Worm (Caenorhabditis elegans) whole organism, L1 larva: ENCODE results near the gene aqp-12.

Source experiments
- C34B4.2 ChIP-seq: sonication (generic microtip); optimal IDR thresholded peaks from 2 replicates; lab custom pipeline; 2017; ENCODE audit warnings: mild to moderate bottlenecking, missing genetic modification characterization, missing compliant biosample characterization
- Y116A8C.19 ChIP-seq: sonication (generic microtip); optimal IDR thresholded peaks from 2 replicates; lab custom pipeline; 2016; ENCODE audit warnings: missing compliant biosample characterization, missing genetic modification characterization, borderline replicate concordance
- aly-2 ChIP-seq: fragments of 150-350 bp; optimal IDR thresholded peaks from 2 replicates; lab custom pipeline; 2014; ENCODE audit warnings: missing biosample characterization, missing genetic modification characterization
- blmp-1 ChIP-seq: fragments of 150-350 bp; optimal IDR thresholded peaks from 2 replicates; lab custom pipeline; 2014; ENCODE audit warnings: missing biosample characterization, missing genetic modification characterization
- ceh-63 ChIP-seq: fragments of 200-800 bp; sonication (Bioruptor generic); optimal IDR thresholded peaks from 2 replicates; lab custom pipeline; 2018; ENCODE audit warnings: mild to moderate bottlenecking, missing genetic modification characterization, missing compliant biosample characterization
- ceh-8 ChIP-seq: fragments of 200-800 bp; sonication (Bioruptor generic); optimal IDR thresholded peaks from 2 replicates; lab custom pipeline; 2018; ENCODE audit warnings: mild to moderate bottlenecking, missing genetic modification characterization, moderate library complexity, missing compliant biosample characterization
- ceh-82 ChIP-seq, 3 experiments: fragments of 150-350 bp in 1 of 3; sonication (generic microtip) in 2 of 3; optimal IDR thresholded peaks; 2 replicates each; lab custom pipeline; 2014 to 2017; ENCODE audit warnings: missing biosample characterization in 3 of 3, missing genetic modification characterization in 3 of 3
- efl-1 ChIP-seq, 4 experiments: fragments of 150-350 bp; optimal IDR thresholded peaks in 3 of 4; peaks in 1 of 4; 1 replicate in 1 of 4; 2 replicates in 3 of 4; lab custom pipeline; 2014; ENCODE audit warnings: missing biosample characterization in 2 of 4, missing genetic modification characterization in 2 of 4, missing genetic modification reagents in 2 of 4
- egl-13 ChIP-seq: sonication (generic microtip); optimal IDR thresholded peaks from 2 replicates; lab custom pipeline; 2016; ENCODE audit warnings: missing genotype, missing genetic modification reagents, missing genetic modification characterization, missing compliant biosample characterization
- egl-27 ChIP-seq, 2 experiments: fragments of 150-350 bp in 1 of 2; sonication (generic microtip); optimal IDR thresholded peaks; 3 replicates each; lab custom pipeline; 2017 to 2018; ENCODE audit warnings: missing biosample characterization in 2 of 2, missing genetic modification characterization in 2 of 2, missing genetic modification reagents in 2 of 2
- elt-2 ChIP-seq: sonication (generic microtip); optimal IDR thresholded peaks from 2 replicates; lab custom pipeline; 2016; ENCODE audit warnings: missing genetic modification characterization, mild to moderate bottlenecking, inconsistent platforms, missing compliant biosample characterization, missing genetic modification reagents
- elt-3 ChIP-seq, 6 experiments: fragments of 150-350 bp in 1 of 6; sonication (generic microtip); optimal IDR thresholded peaks; 2 replicates each; lab custom pipeline; 2017 to 2018; ENCODE audit warnings: missing biosample characterization in 6 of 6, missing genetic modification characterization in 6 of 6, inconsistent platforms in 1 of 6
- fkh-8 ChIP-seq: sonication (generic microtip); optimal IDR thresholded peaks from 2 replicates; lab custom pipeline; 2016; ENCODE audit warnings: mild to moderate bottlenecking, missing genetic modification characterization, missing compliant biosample characterization
- grh-1 ChIP-seq: fragments of 200-800 bp; sonication (Bioruptor generic); IDR thresholded peaks from 2 replicates; pipeline ENCODE4 v1.3.6; 2022; ENCODE audit warnings: missing genetic modification reagents, missing genetic modification characterization, missing compliant biosample characterization
- hpl-2 ChIP-seq: fragments of 150-350 bp; optimal IDR thresholded peaks from 2 replicates; lab custom pipeline; 2014; ENCODE audit warnings: missing biosample characterization, missing genetic modification reagents, missing genetic modification characterization
- isw-1 ChIP-seq: fragments of 200-800 bp; sonication (Bioruptor generic); IDR thresholded peaks from 2 replicates; pipeline ENCODE4 v1.3.6; 2022; ENCODE audit warnings: missing genetic modification characterization, missing compliant biosample characterization
- lin-14 ChIP-seq: fragments of 200-800 bp; sonication (Bioruptor generic); optimal IDR thresholded peaks from 2 replicates; lab custom pipeline; 2018; ENCODE audit warnings: mild to moderate bottlenecking, missing genetic modification characterization, moderate library complexity, missing compliant biosample characterization
- lsy-2 ChIP-seq, 2 experiments: fragments of 150-350 bp; optimal IDR thresholded peaks; 2 replicates each; lab custom pipeline; 2014; ENCODE audit warnings: missing biosample characterization in 2 of 2, missing genetic modification characterization in 2 of 2
- mab-9 ChIP-seq: fragments of 200-800 bp; sonication (Bioruptor generic); IDR thresholded peaks from 2 replicates; pipeline ENCODE4 v1.3.6; 2022; ENCODE audit warnings: missing genetic modification reagents, missing genetic modification characterization, missing compliant biosample characterization
- mdl-1 ChIP-seq, 2 experiments: fragments of 150-350 bp; optimal IDR thresholded peaks; 2 replicates each; lab custom pipeline; 2014 to 2017; ENCODE audit warnings: missing biosample characterization in 2 of 2, missing genetic modification characterization in 2 of 2, inconsistent platforms in 1 of 2
- mef-2 ChIP-seq: fragments of 150-350 bp; optimal IDR thresholded peaks from 2 replicates; lab custom pipeline; 2014; ENCODE audit warnings: missing biosample characterization, missing genetic modification characterization
- mep-1 ChIP-seq: fragments of 150-350 bp; optimal IDR thresholded peaks from 2 replicates; lab custom pipeline; 2014; ENCODE audit warnings: missing biosample characterization, missing genetic modification characterization
- nhr-11 ChIP-seq: fragments of 150-350 bp; optimal IDR thresholded peaks from 2 replicates; lab custom pipeline; 2014; ENCODE audit warnings: missing biosample characterization, missing genetic modification characterization
- nhr-12 ChIP-seq: sonication (generic microtip); optimal IDR thresholded peaks from 2 replicates; lab custom pipeline; 2017; ENCODE audit warnings: missing biosample characterization, missing genetic modification characterization
- nhr-20 ChIP-seq: sonication (generic microtip); optimal IDR thresholded peaks from 2 replicates; lab custom pipeline; 2016; ENCODE audit warnings: mild to moderate bottlenecking, missing genetic modification characterization, missing compliant biosample characterization
- nhr-237 ChIP-seq: fragments of 150-350 bp; optimal IDR thresholded peaks from 2 replicates; lab custom pipeline; 2014; ENCODE audit warnings: missing biosample characterization, missing genetic modification characterization
- nhr-71 ChIP-seq: sonication (generic microtip); optimal IDR thresholded peaks from 2 replicates; lab custom pipeline; 2016; ENCODE audit warnings: mild to moderate bottlenecking, missing genetic modification characterization, moderate library complexity, missing compliant biosample characterization
- nhr-77 ChIP-seq: fragments of 150-350 bp; optimal IDR thresholded peaks from 2 replicates; lab custom pipeline; 2014; ENCODE audit warnings: missing biosample characterization, missing genetic modification characterization
- nhr-85 ChIP-seq: sonication (generic microtip); peaks from one replicate; lab custom pipeline; 2016; ENCODE audit warnings: missing genetic modification characterization, inconsistent platforms, missing compliant biosample characterization
- nhr-90 ChIP-seq: sonication (generic microtip); optimal IDR thresholded peaks from 2 replicates; lab custom pipeline; 2016; ENCODE audit warnings: mild to moderate bottlenecking, missing genetic modification characterization, missing compliant biosample characterization; ENCODE audit not compliant: poor library complexity
- pqm-1 ChIP-seq: sonication (generic microtip); optimal IDR thresholded peaks from 3 replicates; lab custom pipeline; 2017; ENCODE audit warnings: missing biosample characterization, missing genetic modification characterization
- skn-1 ChIP-seq: fragments of 150-350 bp; optimal IDR thresholded peaks from 2 replicates; lab custom pipeline; 2014; ENCODE audit warnings: missing biosample characterization, missing genetic modification characterization
- snpc-4 ChIP-seq: fragments of 150-350 bp; optimal IDR thresholded peaks from 2 replicates; lab custom pipeline; 2014; ENCODE audit warnings: missing biosample characterization, missing genetic modification characterization
- snu-23 ChIP-seq: sonication (generic microtip); optimal IDR thresholded peaks from 2 replicates; lab custom pipeline; 2016; ENCODE audit warnings: missing genetic modification characterization, missing compliant biosample characterization
- swsn-7 ChIP-seq: sonication (generic microtip); optimal IDR thresholded peaks from 2 replicates; lab custom pipeline; 2016; ENCODE audit warnings: missing genetic modification characterization, missing compliant biosample characterization
- unc-130 ChIP-seq: fragments of 150-350 bp; optimal IDR thresholded peaks from 2 replicates; lab custom pipeline; 2017; ENCODE audit warnings: missing biosample characterization, missing genetic modification characterization, inconsistent platforms
- unc-62 ChIP-seq: fragments of 150-350 bp; optimal IDR thresholded peaks from 2 replicates; lab custom pipeline; 2014; ENCODE audit warnings: missing biosample characterization, missing genetic modification reagents, missing genetic modification characterization
- unc-98 ChIP-seq: fragments of 200-800 bp; sonication (Bioruptor generic); IDR thresholded peaks from 2 replicates; pipeline ENCODE4 v1.3.6; 2022; ENCODE audit warnings: missing genetic modification characterization, missing compliant biosample characterization
- vab-15 ChIP-seq: sonication (generic microtip); optimal IDR thresholded peaks from 2 replicates; lab custom pipeline; 2017; ENCODE audit warnings: missing genotype, mild to moderate bottlenecking, missing genetic modification characterization, missing compliant biosample characterization
- xbp-1 ChIP-seq: sonication (generic microtip); optimal IDR thresholded peaks from 2 replicates; lab custom pipeline; 2016; ENCODE audit warnings: missing genetic modification characterization, missing compliant biosample characterization
- ztf-4 ChIP-seq: fragments of 150-350 bp; optimal IDR thresholded peaks from 2 replicates; lab custom pipeline; 2014; ENCODE audit warnings: missing biosample characterization, missing genetic modification characterization

The aqp-12 gene

ce11 chrII:12224916-12225406, 21.9 kb downstream of the aqp-12 start, which contains the start of the genes pqn-87 and rsr-2 (continued):
- TF ChIP-seq lin-14 (GFP tag; lab: Kevin White, UChicago) (no peak), Y116A8C.19 (tag; lab: Kevin White, UChicago) (no peak), unc-98 (no peak), blmp-1 (tag; lab: Kevin White, UChicago) (no peak), ceh-63 (GFP tag; lab: Kevin White, UChicago) (no peak), xbp-1 (tag; lab: Kevin White, UChicago) (peak; percentile 37), pqm-1 (tag; lab: Kevin White, UChicago) (no peak), unc-130 (no peak), nhr-11 (tag; lab: Kevin White, UChicago) (no peak), fkh-8 (tag; lab: Kevin White, UChicago) (no peak), mef-2 (no peak), isw-1 (no peak), hpl-2 (GFP tag; lab: Kevin White, UChicago) (no peak), egl-27 (tag; optimal IDR thresholded peaks at IDR 0.05; lab: Kevin White, UChicago) (no peak), snu-23 (GFP tag; lab: Kevin White, UChicago) (peak; percentile 30), ceh-82 (tag; optimal IDR thresholded peaks at IDR 0.05; lab: Kevin White, UChicago) (no peak), mdl-1 (tag; optimal IDR thresholded peaks at IDR 0.05; lab: Kevin White, UChicago) (peak in 1 of 2 experiments; percentile 11), nhr-77 (tag; lab: Kevin White, UChicago) (peak; percentile 3), aly-2 (tag; lab: Kevin White, UChicago) (no peak), skn-1 (tag; lab: Kevin White, UChicago) (no peak), nhr-12 (tag; lab: Kevin White, UChicago) (no peak), mab-9 (no peak), C34B4.2 (tag; lab: Kevin White, UChicago) (no peak), nhr-71 (tag; lab: Kevin White, UChicago) (no peak), nhr-237 (tag; lab: Kevin White, UChicago) (no peak), lsy-2 (tag; optimal IDR thresholded peaks at IDR 0.05; lab: Kevin White, UChicago) (peak; percentile 43 to 69), swsn-7 (tag; lab: Kevin White, UChicago) (no peak), nhr-20 (tag; lab: Kevin White, UChicago) (no peak)

DNA sequence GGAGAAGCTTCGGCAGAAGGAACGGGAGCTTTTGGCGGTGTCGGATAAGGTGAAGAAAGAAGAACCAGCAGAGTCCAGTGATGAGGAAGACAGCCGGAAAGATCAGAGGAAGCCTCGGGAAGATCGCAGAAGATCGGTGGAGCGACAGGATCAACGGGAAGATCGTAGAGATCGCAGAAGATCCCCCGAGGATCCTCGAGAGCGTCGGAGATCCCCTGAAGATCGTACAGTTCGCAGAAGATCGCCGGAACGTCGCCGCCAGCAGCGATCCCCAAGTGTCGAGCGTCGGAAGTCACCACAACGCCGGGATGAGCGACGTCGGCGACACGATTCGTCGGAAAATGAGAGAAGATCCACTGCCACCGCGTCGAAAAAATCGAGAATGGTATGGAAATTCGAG, 23.2 kb downstream of the aqp-12 start:
- no peak for TF ChIP-seq mep-1 (tag; lab: Kevin White, UChicago)

DNA sequence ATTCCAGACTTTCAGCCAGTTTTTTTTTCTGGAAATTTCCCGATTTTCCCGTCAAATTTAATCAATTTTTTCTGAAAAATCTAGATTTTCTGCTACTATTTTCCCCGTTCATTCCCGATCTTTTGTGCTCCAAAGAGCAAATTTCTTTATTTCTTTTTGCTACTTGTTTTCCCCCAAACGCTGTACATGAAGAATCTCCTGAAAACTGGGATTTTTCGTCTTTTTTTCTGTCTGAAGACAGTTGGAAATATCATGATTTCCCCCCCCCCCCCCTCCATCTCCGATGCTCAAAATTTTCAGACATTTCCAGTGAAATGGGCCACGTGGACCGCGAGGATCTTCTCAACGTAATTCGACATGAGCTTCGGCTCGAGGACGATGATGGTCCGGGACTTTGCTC, 25.0 kb downstream of the aqp-12 start, which contains the start of gene sinh-1:
TSS of gene sinh-1 (plus strand) at position 301 of the 400 bp plus-strand sequence.
- TF ChIP-seq elt-2 = no peak
- TF ChIP-seq, all 84 proteins: peak for 0

DNA sequence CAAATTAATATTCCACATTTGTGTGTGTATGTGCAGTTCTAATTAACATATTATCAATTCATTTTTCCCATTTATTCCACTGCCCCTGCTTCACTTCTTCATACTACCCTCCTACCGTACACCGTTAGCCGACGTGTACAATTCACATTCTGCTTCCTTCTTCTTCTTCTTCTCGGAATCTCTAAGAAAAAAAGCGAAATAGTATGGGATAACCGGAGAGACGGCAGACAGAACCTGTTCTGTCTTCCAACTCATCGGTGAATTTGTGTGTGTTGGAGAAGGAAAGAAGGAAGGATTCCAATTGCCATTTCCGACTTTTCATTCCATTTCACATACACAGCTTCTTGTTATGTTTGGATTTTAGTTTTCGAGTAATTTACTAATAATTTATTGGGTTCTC, 34.5 kb downstream of the aqp-12 start:
- TF ChIP-seq xbp-1 (tag; lab: Kevin White, UChicago) (peak; percentile 94), efl-1 (optimal IDR thresholded peaks at IDR 0.05; lab: Kevin White, UChicago) (no peak), efl-1 (GFP tag; optimal IDR thresholded peaks at IDR 0.05 in 1 of 2; lab: Kevin White, UChicago) (peak in 1 of 2 experiments; percentile 91), snpc-4 (tag; lab: Kevin White, UChicago) (no peak), nhr-11 (tag; lab: Kevin White, UChicago) (no peak), ztf-4 (tag; lab: Kevin White, UChicago) (peak; percentile 5), egl-13 (no peak), vab-15 (tag; lab: Kevin White, UChicago) (no peak), lsy-2 (tag; optimal IDR thresholded peaks at IDR 0.05; lab: Kevin White, UChicago) (peak in 1 of 2 experiments; percentile 54), unc-62 (GFP tag; lab: Kevin White, UChicago) (no peak), nhr-85 (tag; lab: Kevin White, UChicago) (peak; percentile 40), blmp-1 (tag; lab: Kevin White, UChicago) (peak; percentile 86), grh-1 (GFP tag; lab: Robert Waterston, UW) (peak; percentile 83), hpl-2 (GFP tag; lab: Kevin White, UChicago) (no peak), elt-3 (tag; optimal IDR thresholded peaks at IDR 0.05; lab: Kevin White, UChicago) (peak in 3 of 6 experiments; percentile 16 to 75 (median 45)), snu-23 (GFP tag; lab: Kevin White, UChicago) (peak; percentile 28), nhr-90 (tag; lab: Kevin White, UChicago) (peak; percentile 2), Y116A8C.19 (tag; lab: Kevin White, UChicago) (no peak), ceh-8 (GFP tag; lab: Kevin White, UChicago) (no peak), mep-1 (tag; lab: Kevin White, UChicago) (peak; percentile 14)
